Worm (Caenorhabditis elegans) whole organism, early embryonic: ENCODE data around the gene gas-1.

Experiments used
- B0310.2 ChIP-seq: sonication (generic microtip); optimal IDR thresholded peaks from 2 replicates; lab custom pipeline; 2016; ENCODE audit warnings: mild to moderate bottlenecking, missing genetic modification characterization, missing compliant biosample characterization
- F13C5.2 ChIP-seq: sonication (generic microtip); optimal IDR thresholded peaks from 2 replicates; lab custom pipeline; 2017; ENCODE audit warnings: mild to moderate bottlenecking, missing genetic modification characterization, inconsistent platforms, missing compliant biosample characterization
- ama-1 ChIP-seq: fragments of 150-350 bp; optimal IDR thresholded peaks from 2 replicates; lab custom pipeline; 2014
- ceh-13 ChIP-seq: fragments of 200-800 bp; sonication (Bioruptor generic); optimal IDR thresholded peaks from 2 replicates; lab custom pipeline; 2018; ENCODE audit warnings: mild to moderate bottlenecking, missing genetic modification characterization, missing compliant biosample characterization
- flt-1 ChIP-seq: fragments of 200-800 bp; sonication (Bioruptor generic); IDR thresholded peaks from 2 replicates; pipeline ENCODE4 v1.3.6; 2022; ENCODE audit warnings: missing genetic modification characterization, missing compliant biosample characterization
- hmg-4 ChIP-seq: fragments of 200-800 bp; sonication (Bioruptor generic); optimal IDR thresholded peaks from 2 replicates; lab custom pipeline; 2018; ENCODE audit warnings: mild to moderate bottlenecking, missing genetic modification characterization, missing compliant biosample characterization
- hnd-1 ChIP-seq: sonication (generic microtip); optimal IDR thresholded peaks from 2 replicates; lab custom pipeline; 2016; ENCODE audit warnings: missing genetic modification characterization, missing compliant biosample characterization
- pes-1 ChIP-seq: fragments of 200-800 bp; sonication (Bioruptor generic); IDR thresholded peaks from 2 replicates; pipeline ENCODE4 v1.3.6; 2022; ENCODE audit warnings: missing genetic modification reagents, missing genetic modification characterization, missing compliant biosample characterization
- scrt-1 ChIP-seq: fragments of 200-800 bp; sonication (Bioruptor generic); IDR thresholded peaks from 2 replicates; pipeline ENCODE4 v1.3.6; 2022; ENCODE audit warnings: missing genetic modification characterization, missing compliant biosample characterization
- tbx-37 ChIP-seq: fragments of 200-800 bp; sonication (Bioruptor generic); conservative IDR thresholded peaks from 2 replicates; pipeline ENCODE4 v1.3.6; 2022; ENCODE audit warnings: missing genetic modification reagents, missing genetic modification characterization, missing compliant biosample characterization

ce11 chrX:15628945-15629344 is 38.7 kb upstream of the gas-1 start:
- TF ChIP-seq F13C5.2 (tag; lab: Kevin White, UChicago) (no peak), ceh-13 (GFP tag; lab: Kevin White, UChicago) (no peak), pes-1 (GFP tag; lab: Robert Waterston, UW) (no peak), ama-1 (lab: Kevin White, UChicago) (no peak), tbx-37 (GFP tag; lab: Robert Waterston, UW) (no peak), scrt-1 (GFP tag; lab: Robert Waterston, UW) (no peak), hmg-4 (no peak), flt-1 (GFP tag; lab: Robert Waterston, UW) (no peak), B0310.2 (tag; lab: Kevin White, UChicago) (no peak), hnd-1 (tag; lab: Kevin White, UChicago) (no peak)
